Fruit fly (Drosophila melanogaster) whole organism, embryonic: ENCODE measurements around the gene Charon.

ENCODE experiments used
- CG10366 ChIP-seq: fragments of 200-800 bp; sonication (Bioruptor generic); IDR thresholded peaks from 2 replicates; pipeline ENCODE4 v1.3.6; 2022; ENCODE audit warnings: missing biosample characterization, missing genetic modification characterization
- CG11085 ChIP-seq: fragments of 200-800 bp; sonication (Bioruptor generic); IDR thresholded peaks from 2 replicates; pipeline ENCODE4 v1.3.6; 2022; ENCODE audit warnings: missing biosample characterization, missing genetic modification characterization
- CG11398 ChIP-seq: fragments of 200-800 bp; sonication (Bioruptor generic); optimal IDR thresholded peaks from 2 replicates; lab custom pipeline; 2016; ENCODE audit warnings: missing biosample characterization, missing genetic modification characterization
- CG12155 ChIP-seq: fragments of 200-800 bp; sonication (Bioruptor generic); optimal IDR thresholded peaks from 3 replicates; lab custom pipeline; 2016; ENCODE audit warnings: missing biosample characterization, missing genetic modification characterization
- CG12219 ChIP-seq: fragments of 200-800 bp; sonication (Bioruptor generic); optimal IDR thresholded peaks from 3 replicates; lab custom pipeline; 2018; ENCODE audit warnings: missing biosample characterization, mild to moderate bottlenecking, missing genetic modification characterization
- CG14710 ChIP-seq: fragments of 200-800 bp; sonication (Bioruptor generic); optimal IDR thresholded peaks from 3 replicates; lab custom pipeline; 2019; ENCODE audit warnings: missing biosample characterization, mild to moderate bottlenecking, missing genetic modification characterization, moderate library complexity
- CG14860 ChIP-seq: fragments of 200-800 bp; sonication (Bioruptor generic); IDR thresholded peaks from 3 replicates; pipeline ENCODE4 v1.3.6; 2022; ENCODE audit warnings: missing biosample characterization, missing genetic modification characterization; ENCODE audit not compliant: partially characterized antibody
- CG15479 ChIP-seq: fragments of 200-800 bp; sonication (Bioruptor generic); optimal IDR thresholded peaks from 3 replicates; lab custom pipeline; 2019; ENCODE audit warnings: missing biosample characterization, mild to moderate bottlenecking, missing genetic modification characterization, moderate library complexity
- CG16813 ChIP-seq: fragments of 200-800 bp; sonication (Bioruptor generic); IDR thresholded peaks from 3 replicates; pipeline ENCODE4 v1.3.6; 2022; ENCODE audit warnings: missing biosample characterization, missing genetic modification characterization; ENCODE audit not compliant: partially characterized antibody
- CG16815 ChIP-seq: fragments of 200-800 bp; sonication (Bioruptor generic); optimal IDR thresholded peaks from 3 replicates; lab custom pipeline; 2017; ENCODE audit warnings: missing biosample characterization, mild to moderate bottlenecking, missing genetic modification characterization
- CG17328 ChIP-seq: fragments of 200-800 bp; sonication (Bioruptor generic); IDR thresholded peaks from 2 replicates; pipeline ENCODE4 v1.3.6; 2022; ENCODE audit warnings: missing biosample characterization, missing genetic modification characterization
- CG17829 ChIP-seq: fragments of 200-800 bp; optimal IDR thresholded peaks from 2 replicates; lab custom pipeline; 2019; ENCODE audit warnings: missing biosample characterization, mild to moderate bottlenecking, missing genetic modification characterization, moderate library complexity
- CG18764 ChIP-seq: fragments of 200-800 bp; sonication (Bioruptor generic); optimal IDR thresholded peaks from 3 replicates; lab custom pipeline; 2016; ENCODE audit warnings: missing biosample characterization, missing genetic modification characterization
- CG2116 ChIP-seq: fragments of 200-800 bp; sonication (Bioruptor generic); optimal IDR thresholded peaks from 3 replicates; lab custom pipeline; 2018; ENCODE audit warnings: missing biosample characterization, mild to moderate bottlenecking, missing genetic modification characterization
- CG30403 ChIP-seq: fragments of 200-800 bp; sonication (Bioruptor generic); optimal IDR thresholded peaks from 3 replicates; lab custom pipeline; 2016; ENCODE audit warnings: missing biosample characterization, missing genetic modification characterization
- CG31224 ChIP-seq: fragments of 200-800 bp; sonication (Bioruptor generic); IDR thresholded peaks from 2 replicates; pipeline ENCODE4 v1.3.6; 2022; ENCODE audit warnings: missing biosample characterization, missing genetic modification characterization
- CG34224 ChIP-seq: fragments of 200-800 bp; sonication (Bioruptor generic); IDR thresholded peaks from 3 replicates; pipeline ENCODE4 v1.3.6; 2022; ENCODE audit warnings: missing biosample characterization, missing genetic modification characterization; ENCODE audit not compliant: partially characterized antibody
- CG43689 ChIP-seq: fragments of 200-800 bp; sonication (Bioruptor generic); IDR thresholded peaks from 2 replicates; pipeline ENCODE4 v1.3.6; 2022; ENCODE audit warnings: missing biosample characterization, missing genetic modification characterization
- CG4404 ChIP-seq: fragments of 200-800 bp; sonication (Bioruptor generic); IDR thresholded peaks from 2 replicates; pipeline ENCODE4 v1.3.6; 2022; ENCODE audit warnings: missing biosample characterization, missing genetic modification characterization
- CG4820 ChIP-seq: fragments of 200-800 bp; sonication (Bioruptor generic); optimal IDR thresholded peaks from 3 replicates; lab custom pipeline; 2016; ENCODE audit warnings: missing biosample characterization, missing genetic modification characterization
- CG7963 ChIP-seq: fragments of 200-800 bp; sonication (Bioruptor generic); IDR thresholded peaks from 3 replicates; pipeline ENCODE4 v1.3.6; 2022; ENCODE audit warnings: missing biosample characterization, missing genetic modification characterization; ENCODE audit not compliant: partially characterized antibody
- CHES-1-like ChIP-seq: fragments of 200-800 bp; sonication (Bioruptor generic); optimal IDR thresholded peaks from 2 replicates; lab custom pipeline; 2016; ENCODE audit warnings: missing biosample characterization, missing genetic modification characterization
- CrebB ChIP-seq: fragments of 200-800 bp; sonication (Bioruptor generic); optimal IDR thresholded peaks from 3 replicates; lab custom pipeline; 2018; ENCODE audit warnings: missing biosample characterization, mild to moderate bottlenecking, missing genetic modification characterization
- Dip2 ChIP-seq: fragments of 200-800 bp; sonication (Bioruptor generic); IDR thresholded peaks from 2 replicates; pipeline ENCODE4 v1.3.6; 2022; ENCODE audit warnings: missing biosample characterization, missing genetic modification characterization
- Dref ChIP-seq: fragments of 200-800 bp; sonication (Bioruptor generic); IDR thresholded peaks from 2 replicates; pipeline ENCODE4 v1.3.6; 2022; ENCODE audit warnings: missing biosample characterization, missing genetic modification characterization
- Drgx ChIP-seq: fragments of 200-800 bp; sonication (Bioruptor generic); IDR thresholded peaks from 2 replicates; pipeline ENCODE4 v1.3.6; 2022; ENCODE audit warnings: missing biosample characterization, missing genetic modification characterization
- Elba2 ChIP-seq: fragments of 200-800 bp; sonication (Bioruptor generic); optimal IDR thresholded peaks from 3 replicates; lab custom pipeline; 2016; ENCODE audit warnings: missing biosample characterization, missing genetic modification characterization
- Ets97D ChIP-seq: fragments of 200-800 bp; sonication (Bioruptor generic); optimal IDR thresholded peaks from 3 replicates; lab custom pipeline; 2016; ENCODE audit warnings: missing biosample characterization, missing genetic modification characterization
- HLH54F ChIP-seq: fragments of 200-800 bp; sonication (Bioruptor generic); optimal IDR thresholded peaks from 3 replicates; lab custom pipeline; 2016; ENCODE audit warnings: missing biosample characterization, missing genetic modification characterization
- HmgZ ChIP-seq: fragments of 200-800 bp; sonication (Bioruptor generic); optimal IDR thresholded peaks from 2 replicates; lab custom pipeline; 2018; ENCODE audit warnings: missing biosample characterization, mild to moderate bottlenecking, missing genetic modification characterization
- Hr39 ChIP-seq: fragments of >200 bp; optimal IDR thresholded peaks from 2 replicates; lab custom pipeline; 2017
- Myb ChIP-seq: fragments of 200-800 bp; sonication (Bioruptor generic); optimal IDR thresholded peaks from 2 replicates; lab custom pipeline; 2016; ENCODE audit warnings: missing biosample characterization, missing genetic modification characterization
- NFAT ChIP-seq: fragments of 200-800 bp; sonication (Bioruptor generic); IDR thresholded peaks from 2 replicates; pipeline ENCODE4 v1.3.6; 2022; ENCODE audit warnings: missing biosample characterization, missing genetic modification characterization
- Opbp ChIP-seq: fragments of 200-800 bp; sonication (Bioruptor generic); IDR thresholded peaks from 3 replicates; pipeline ENCODE4 v1.3.6; 2022; ENCODE audit warnings: missing biosample characterization, missing genetic modification characterization; ENCODE audit not compliant: partially characterized antibody
- Spps ChIP-seq: fragments of 200-800 bp; sonication (Bioruptor generic); optimal IDR thresholded peaks from 2 replicates; lab custom pipeline; 2018; ENCODE audit warnings: missing biosample characterization, mild to moderate bottlenecking, missing genetic modification characterization
- ara ChIP-seq: fragments of 200-800 bp; sonication (Bioruptor generic); IDR thresholded peaks from 2 replicates; pipeline ENCODE4 v1.3.6; 2022; ENCODE audit warnings: missing biosample characterization, missing genetic modification characterization
- chm ChIP-seq: fragments of 200-800 bp; sonication (Bioruptor generic); IDR thresholded peaks from 2 replicates; pipeline ENCODE4 v1.3.6; 2022; ENCODE audit warnings: missing biosample characterization, missing genetic modification characterization
- chn ChIP-seq: fragments of 200-800 bp; sonication (Bioruptor generic); optimal IDR thresholded peaks from 2 replicates; lab custom pipeline; 2016; ENCODE audit warnings: missing biosample characterization, missing genetic modification characterization
- crc ChIP-seq: fragments of 200-800 bp; sonication (Bioruptor generic); optimal IDR thresholded peaks from 2 replicates; lab custom pipeline; 2016; ENCODE audit warnings: missing biosample characterization, missing genetic modification characterization
- disco-r ChIP-seq: fragments of 200-800 bp; sonication (Bioruptor generic); optimal IDR thresholded peaks from 2 replicates; lab custom pipeline; 2016; ENCODE audit warnings: missing biosample characterization, missing genetic modification characterization
- dm ChIP-seq: fragments of 200-800 bp; sonication (Bioruptor generic); optimal IDR thresholded peaks from 3 replicates; lab custom pipeline; 2016; ENCODE audit warnings: missing biosample characterization, missing genetic modification characterization
- dmrt11E ChIP-seq: fragments of 200-800 bp; sonication (Bioruptor generic); optimal IDR thresholded peaks from 3 replicates; lab custom pipeline; 2018; ENCODE audit warnings: missing biosample characterization, mild to moderate bottlenecking, missing genetic modification characterization, moderate library complexity
- fu2 ChIP-seq: fragments of 200-800 bp; sonication (Bioruptor generic); optimal IDR thresholded peaks from 2 replicates; lab custom pipeline; 2016; ENCODE audit warnings: missing biosample characterization, missing genetic modification characterization
- kah ChIP-seq: fragments of 200-800 bp; sonication (Bioruptor generic); optimal IDR thresholded peaks from 2 replicates; lab custom pipeline; 2018; ENCODE audit warnings: missing biosample characterization, mild to moderate bottlenecking, missing genetic modification characterization
- lilli ChIP-seq: fragments of 200-800 bp; sonication (Bioruptor generic); optimal IDR thresholded peaks from 3 replicates; lab custom pipeline; 2016; ENCODE audit warnings: missing biosample characterization, missing genetic modification characterization
- luna ChIP-seq: fragments of 200-800 bp; sonication (Bioruptor generic); optimal IDR thresholded peaks from 2 replicates; lab custom pipeline; 2016; ENCODE audit warnings: missing biosample characterization, missing genetic modification characterization
- mam ChIP-seq: fragments of 200-800 bp; sonication (Bioruptor generic); optimal IDR thresholded peaks from 3 replicates; lab custom pipeline; 2016; ENCODE audit warnings: missing biosample characterization, missing genetic modification characterization
- nmo ChIP-seq: fragments of 200-800 bp; sonication (Bioruptor generic); optimal IDR thresholded peaks from 2 replicates; lab custom pipeline; 2018; ENCODE audit warnings: missing biosample characterization, mild to moderate bottlenecking, missing genetic modification characterization, moderate library complexity
- psq ChIP-seq: fragments of 200-800 bp; sonication (Bioruptor generic); optimal IDR thresholded peaks from 2 replicates; lab custom pipeline; 2017; ENCODE audit warnings: missing biosample characterization, missing genetic modification characterization
- row ChIP-seq: fragments of 200-800 bp; sonication (Bioruptor generic); IDR thresholded peaks from 3 replicates; pipeline ENCODE4 v1.3.6; 2022; ENCODE audit warnings: missing biosample characterization, missing genetic modification characterization
- shn ChIP-seq: fragments of 200-800 bp; sonication (Bioruptor generic); optimal IDR thresholded peaks from 3 replicates; lab custom pipeline; 2016; ENCODE audit warnings: missing biosample characterization, missing genetic modification characterization
- zfh2 ChIP-seq: fragments of 200-800 bp; sonication (Bioruptor generic); optimal IDR thresholded peaks from 2 replicates; lab custom pipeline; 2016; ENCODE audit warnings: missing biosample characterization, missing genetic modification characterization

Gene Charon

dm6 chr2L:1150554-1150953 lies 22.1 kb downstream of the Charon start, which contains the start of the genes Tfb4 and Vps29 (continued):
- TF ChIP-seq CG4820 (GFP tag; lab: Kevin White, UChicago): peak; percentile 21
- TF ChIP-seq Myb (GFP tag; lab: Kevin White, UChicago): peak; percentile 36
- no peak for TF ChIP-seq Elba2
- TF ChIP-seq CG14860 (GFP tag; lab: Robert Waterston, UW): peak; percentile 93
- TF ChIP-seq mam: peak; percentile 73
- TF ChIP-seq CG2116 (GFP tag; lab: Kevin White, UChicago): peak; percentile 69
- peak; percentile 25 for TF ChIP-seq CG11398 (GFP tag; lab: Kevin White, UChicago)
- TF ChIP-seq row (GFP tag; lab: Robert Waterston, UW): peak; percentile 65
- peak; percentile 69 for TF ChIP-seq HLH54F
- TF ChIP-seq Dip2 (GFP tag; lab: Robert Waterston, UW): no peak
- TF ChIP-seq shn (GFP tag; lab: Kevin White, UChicago): peak; percentile 18
- TF ChIP-seq CG31224 (GFP tag; lab: Robert Waterston, UW): peak; percentile 36; the same call in 1 of the 2 replicates
- no peak for TF ChIP-seq Spps (tag; lab: Kevin White, UChicago)
- TF ChIP-seq Hr39 (lab: Kevin White, UChicago): no peak
- peak; percentile 33; the same call in 1 of the 2 replicates for TF ChIP-seq CG17328
- peak; percentile 90 for TF ChIP-seq CG16813 (GFP tag; lab: Robert Waterston, UW)
- TF ChIP-seq Dref (GFP tag; lab: Robert Waterston, UW): peak; percentile 97
- peak; percentile 30; the same call in 1 of the 2 replicates for TF ChIP-seq chm (GFP tag; lab: Robert Waterston, UW)
- no peak for TF ChIP-seq psq (GFP tag; lab: Kevin White, UChicago)
- TF ChIP-seq dm (GFP tag; lab: Kevin White, UChicago): peak; percentile 31
- TF ChIP-seq kah (GFP tag; lab: Kevin White, UChicago): no peak
- peak; percentile 41; the same call in 1 of the 2 replicates for TF ChIP-seq CG10366 (GFP tag; lab: Robert Waterston, UW)
- peak; percentile 94 for TF ChIP-seq Opbp (GFP tag; lab: Robert Waterston, UW)
- no peak for TF ChIP-seq CG16815
- no peak for TF ChIP-seq CG43689 (GFP tag; lab: Robert Waterston, UW)
- TF ChIP-seq CG12155: peak; percentile 50
- peak; percentile 55 for TF ChIP-seq chn (GFP tag; lab: Kevin White, UChicago)
- no peak for TF ChIP-seq CG15479 (GFP tag; lab: Kevin White, UChicago)
- no peak for TF ChIP-seq CG18764 (GFP tag; lab: Kevin White, UChicago)
- TF ChIP-seq disco-r (GFP tag; lab: Kevin White, UChicago): no peak
- peak; percentile 3 for TF ChIP-seq nmo (GFP tag; lab: Kevin White, UChicago)
- TF ChIP-seq dmrt11E (tag; lab: Kevin White, UChicago): peak; percentile 11
- TF ChIP-seq CG14710: peak; percentile 52
- TF ChIP-seq CG12219 (GFP tag; lab: Kevin White, UChicago): no peak
- TF ChIP-seq CG30403 (GFP tag; lab: Kevin White, UChicago): peak; percentile 51
- peak; percentile 40 for TF ChIP-seq Ets97D
- no peak for TF ChIP-seq CG4404 (GFP tag; lab: Robert Waterston, UW)
- TF ChIP-seq lilli (GFP tag; lab: Kevin White, UChicago): peak; percentile 82
- TF ChIP-seq CHES-1-like (GFP tag; lab: Kevin White, UChicago): peak; percentile 65
- TF ChIP-seq luna: no peak
- peak; percentile 9; the same call in 1 of the 2 replicates for TF ChIP-seq ara (GFP tag; lab: Robert Waterston, UW)
- peak; percentile 46; the same call in 1 of the 2 replicates for TF ChIP-seq CG11085
- TF ChIP-seq NFAT (GFP tag; lab: Robert Waterston, UW): peak; percentile 66; the same call in 1 of the 2 replicates
- peak; percentile 99 for TF ChIP-seq CG34224
- TF ChIP-seq CG17829: peak; percentile 60
- peak; percentile 49 for TF ChIP-seq fu2 (GFP tag; lab: Kevin White, UChicago)
- no peak for TF ChIP-seq CrebB (tag; lab: Kevin White, UChicago)
- TF ChIP-seq Drgx: 0 out of 2 replicates have a peak, but pooled peaks have one; percentile 34
- peak; percentile 84 for TF ChIP-seq zfh2 (GFP tag; lab: Kevin White, UChicago)
- peak; percentile 96 for TF ChIP-seq CG7963 (GFP tag; lab: Robert Waterston, UW)
- peak; percentile 7 for TF ChIP-seq crc (GFP tag; lab: Kevin White, UChicago)
- TF ChIP-seq HmgZ: peak; percentile 56
